Fruit fly (Drosophila melanogaster) whole organism: Measurements from ENCODE around the gene Npc2e.

ENCODE experiments used
- CG8478 ChIP-seq: fragments of >200 bp; optimal IDR thresholded peaks from 2 replicates; lab custom pipeline; 2018; ENCODE audit warnings: inconsistent platforms
- Dll ChIP-seq: fragments of >200 bp; optimal IDR thresholded peaks from 2 replicates; lab custom pipeline; 2017
- EcR ChIP-seq, 2 experiments: fragments of >200 bp; optimal IDR thresholded peaks; 2 replicates each; lab custom pipeline; 2017; ENCODE audit warnings: missing biosample characterization in 2 of 2, missing genetic modification characterization in 2 of 2, missing genetic modification reagents in 2 of 2
- pan ChIP-seq: fragments of >200 bp; optimal IDR thresholded peaks from 2 replicates; lab custom pipeline; 2017
- psq ChIP-seq: fragments of >200 bp; optimal IDR thresholded peaks from 2 replicates; lab custom pipeline; 2017
- usp ChIP-seq: fragments of >200 bp; optimal IDR thresholded peaks from 2 replicates; lab custom pipeline; 2017; ENCODE audit warnings: missing biosample characterization, missing genetic modification characterization, mixed read lengths

DNA sequence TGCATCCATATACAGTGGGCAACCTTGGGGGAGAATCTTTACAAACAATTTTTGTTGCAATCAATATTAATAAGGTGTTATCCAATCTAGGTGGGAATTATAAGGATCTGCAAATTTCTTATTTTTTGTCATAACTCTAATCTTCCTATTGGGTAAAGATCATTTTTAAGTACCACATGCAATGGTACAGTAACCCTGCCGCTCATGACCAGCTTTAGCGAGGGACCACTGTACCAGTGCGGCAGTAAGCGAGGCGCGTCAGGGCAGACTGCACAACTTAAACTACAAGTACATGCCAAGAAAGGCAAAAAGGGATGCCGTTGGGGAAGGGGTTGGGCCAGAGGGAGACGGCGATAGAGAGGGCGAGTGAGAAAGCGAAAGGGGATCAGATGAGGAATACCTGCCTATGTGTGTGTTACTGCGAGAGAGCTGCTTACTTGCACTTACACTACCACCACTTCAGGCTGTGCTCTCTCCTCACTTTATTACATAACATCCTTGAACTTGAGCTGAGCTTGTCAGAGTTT is 29.5 kb downstream of the Npc2e start:
- no peak for TF ChIP-seq EcR (GFP tag; optimal IDR thresholded peaks at IDR 0.05; lab: Kevin White, UChicago)
- TF ChIP-seq usp (GFP tag; lab: Kevin White, UChicago) = no peak
- no peak for TF ChIP-seq Dll (lab: Kevin White, UChicago)
- no peak for TF ChIP-seq CG8478 (lab: Kevin White, UChicago)
- TF ChIP-seq psq = no peak
- no peak for TF ChIP-seq pan (lab: Kevin White, UChicago)
